Fruit fly (Drosophila melanogaster) Kc167 (cell line): Measurements from ENCODE around the gene morgue.

ENCODE experiments used
- Myc ChIP-seq: fragments of >200 bp; optimal IDR thresholded peaks from 2 replicates; lab custom pipeline; 2017; ENCODE audit warnings: missing external identifiers
- Sin3A ChIP-seq: fragments of >200 bp; optimal IDR thresholded peaks from 2 replicates; lab custom pipeline; 2018; ENCODE audit warnings: missing external identifiers
- h ChIP-seq: fragments of >200 bp; optimal IDR thresholded peaks from 3 replicates; lab custom pipeline; 2018; ENCODE audit warnings: missing external identifiers
- insv ChIP-seq: fragments of >200 bp; optimal IDR thresholded peaks from 3 replicates; lab custom pipeline; 2018; ENCODE audit warnings: missing external identifiers
- psq ChIP-seq: fragments of >200 bp; optimal IDR thresholded peaks from 2 replicates; lab custom pipeline; 2017; ENCODE audit warnings: missing external identifiers
- ttk ChIP-seq: sonication (Bioruptor generic); optimal IDR thresholded peaks from 2 replicates; lab custom pipeline; 2017; ENCODE audit warnings: missing external identifiers

dm6 chr2L:4475422-4475821, 30.9 kb upstream of the morgue start:
- TF ChIP-seq psq (lab: Kevin White, UChicago) (no peak), Myc (lab: Kevin White, UChicago) (no peak), Sin3A (lab: Kevin White, UChicago) (no peak), h (lab: Kevin White, UChicago) (no peak), ttk (lab: Kevin White, UChicago) (no peak), insv (lab: Kevin White, UChicago) (no peak)
